Fruit fly (Drosophila melanogaster) Kc167 (cell line): ENCODE data around the gene CG4461.

Experiments
- Myc ChIP-seq: fragments of >200 bp; optimal IDR thresholded peaks from 2 replicates; lab custom pipeline; 2017; ENCODE audit warnings: missing external identifiers
- Sin3A ChIP-seq: fragments of >200 bp; optimal IDR thresholded peaks from 2 replicates; lab custom pipeline; 2018; ENCODE audit warnings: missing external identifiers
- h ChIP-seq: fragments of >200 bp; optimal IDR thresholded peaks from 3 replicates; lab custom pipeline; 2018; ENCODE audit warnings: missing external identifiers
- insv ChIP-seq: fragments of >200 bp; optimal IDR thresholded peaks from 3 replicates; lab custom pipeline; 2018; ENCODE audit warnings: missing external identifiers
- psq ChIP-seq: fragments of >200 bp; optimal IDR thresholded peaks from 2 replicates; lab custom pipeline; 2017; ENCODE audit warnings: missing external identifiers
- ttk ChIP-seq: sonication (Bioruptor generic); optimal IDR thresholded peaks from 2 replicates; lab custom pipeline; 2017; ENCODE audit warnings: missing external identifiers

CG4461 gene

DNA sequence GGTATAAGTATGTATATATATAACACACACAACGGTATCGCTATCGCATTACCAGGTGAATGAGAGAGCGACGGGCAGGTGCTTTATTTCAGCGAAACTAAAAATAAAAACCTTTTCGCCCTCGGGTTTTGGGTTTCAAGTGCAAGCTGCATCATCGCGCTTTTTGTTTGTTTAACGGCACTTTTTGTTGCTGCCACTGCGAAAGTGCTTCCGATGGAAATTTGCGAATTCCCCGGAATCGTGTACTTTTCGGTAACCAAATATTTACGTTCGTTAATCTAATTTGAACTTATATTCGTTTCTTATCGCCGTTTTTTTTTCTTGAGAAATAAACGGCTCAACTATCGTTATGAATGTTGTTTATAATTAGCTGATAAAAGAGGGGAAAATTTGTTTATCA is 20.8 kb downstream of the CG4461 start:
- TF ChIP-seq Myc (lab: Kevin White, UChicago) (no peak), Sin3A (no peak), h (lab: Kevin White, UChicago) (no peak), psq (lab: Kevin White, UChicago) (no peak), ttk (lab: Kevin White, UChicago) (no peak), insv (no peak)

DNA sequence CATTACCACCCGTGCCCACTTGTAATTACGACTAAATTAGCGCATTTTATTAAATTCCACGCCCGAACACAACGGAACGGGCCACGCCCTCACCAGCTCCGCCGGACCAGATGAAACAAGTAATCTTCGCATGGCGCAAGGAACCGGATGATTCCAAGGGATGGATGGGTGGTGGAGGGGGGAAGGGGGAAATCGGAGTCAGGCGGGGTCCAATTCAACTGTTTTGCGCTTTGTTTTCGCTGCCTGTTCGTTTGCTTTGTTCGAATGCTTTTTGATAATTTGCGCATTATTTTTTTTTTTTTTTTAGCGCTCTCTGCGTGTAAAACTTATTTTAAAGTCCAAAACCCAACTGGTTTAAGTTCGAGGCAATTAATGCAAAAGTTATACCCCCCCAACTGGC is 21.5 kb downstream of the CG4461 start:
- no peak for TF ChIP-seq psq (lab: Kevin White, UChicago)
- TF ChIP-seq h (lab: Kevin White, UChicago) = no peak
- TF ChIP-seq insv = no peak
- TF ChIP-seq Myc (lab: Kevin White, UChicago) = no peak
- TF ChIP-seq ttk (lab: Kevin White, UChicago) = no peak
- no peak for TF ChIP-seq Sin3A

DNA sequence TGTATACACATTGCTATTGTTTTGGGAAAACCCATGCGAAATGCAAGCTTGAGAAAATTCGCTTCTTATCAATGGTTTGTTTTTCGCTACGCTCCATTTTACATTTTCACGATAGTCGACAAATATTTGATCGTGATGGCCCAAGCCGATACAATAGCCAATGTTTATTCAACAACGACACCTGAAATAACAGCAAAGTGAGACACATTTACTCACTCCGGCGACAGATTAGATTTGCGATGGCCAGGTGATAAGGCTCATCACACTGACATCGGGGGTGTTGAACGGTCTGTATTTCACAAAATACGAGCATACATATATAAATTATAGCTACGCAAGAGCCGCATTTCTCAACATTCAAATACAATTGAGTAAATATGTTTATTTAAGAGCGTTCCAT is 21.9 kb downstream of the CG4461 start:
- TF ChIP-seq psq (lab: Kevin White, UChicago) (no peak), insv (no peak), Sin3A (no peak), Myc (lab: Kevin White, UChicago) (no peak), h (lab: Kevin White, UChicago) (no peak), ttk (lab: Kevin White, UChicago) (no peak)

DNA sequence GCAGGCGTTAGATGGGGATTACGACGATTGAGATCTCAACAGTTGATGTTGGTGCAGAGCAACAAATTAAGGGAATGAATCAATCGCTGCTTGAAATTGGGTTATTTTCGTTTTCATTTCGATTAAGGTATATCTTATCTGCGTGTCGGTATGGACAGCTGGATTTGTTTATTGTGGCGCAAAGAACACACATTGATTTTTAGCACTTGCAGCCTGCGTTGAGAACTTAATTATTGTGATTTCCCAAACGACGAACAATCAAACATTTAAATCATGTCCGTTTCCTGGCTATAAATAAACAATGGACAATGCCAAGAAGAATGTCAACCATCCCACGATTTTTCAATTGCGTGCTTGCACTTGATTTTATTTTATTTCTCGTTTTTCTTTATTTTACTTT is 22.8 kb downstream of the CG4461 start:
- no peak for TF ChIP-seq ttk (lab: Kevin White, UChicago)
- no peak for TF ChIP-seq insv
- TF ChIP-seq psq (lab: Kevin White, UChicago) = no peak
- no peak for TF ChIP-seq Myc (lab: Kevin White, UChicago)
- TF ChIP-seq Sin3A = no peak
- no peak for TF ChIP-seq h (lab: Kevin White, UChicago)

DNA sequence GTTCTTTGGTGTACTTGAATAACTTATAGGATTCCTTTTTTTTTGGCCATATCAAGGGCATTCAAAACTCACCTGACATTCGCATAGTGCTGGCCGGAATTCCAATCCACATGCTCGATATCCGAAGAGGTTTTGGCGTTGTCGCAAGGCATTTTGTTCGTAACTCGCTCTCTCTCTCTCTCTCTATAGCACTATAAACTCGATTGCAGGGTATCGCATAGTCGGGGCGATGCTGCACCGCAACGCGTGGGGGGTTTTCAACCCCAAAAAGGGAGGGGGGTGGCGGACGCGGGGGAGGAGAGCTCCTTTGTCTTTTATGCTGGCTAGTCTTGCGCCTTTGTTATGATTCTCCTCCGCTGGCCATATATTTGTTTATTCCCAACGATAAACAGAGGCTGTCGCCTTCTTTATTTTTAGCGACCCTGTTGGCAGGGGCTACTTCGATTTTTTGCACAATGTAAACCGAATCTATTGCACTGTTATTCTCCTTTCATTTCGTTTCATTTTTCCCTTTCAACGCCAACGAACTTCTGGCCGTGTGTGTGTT is 23.3 kb downstream of the CG4461 start:
- TF ChIP-seq psq (lab: Kevin White, UChicago) = no peak
- TF ChIP-seq h (lab: Kevin White, UChicago) = no peak
- no peak for TF ChIP-seq insv
- TF ChIP-seq Sin3A = no peak
- no peak for TF ChIP-seq Myc (lab: Kevin White, UChicago)
- no peak for TF ChIP-seq ttk (lab: Kevin White, UChicago)

DNA sequence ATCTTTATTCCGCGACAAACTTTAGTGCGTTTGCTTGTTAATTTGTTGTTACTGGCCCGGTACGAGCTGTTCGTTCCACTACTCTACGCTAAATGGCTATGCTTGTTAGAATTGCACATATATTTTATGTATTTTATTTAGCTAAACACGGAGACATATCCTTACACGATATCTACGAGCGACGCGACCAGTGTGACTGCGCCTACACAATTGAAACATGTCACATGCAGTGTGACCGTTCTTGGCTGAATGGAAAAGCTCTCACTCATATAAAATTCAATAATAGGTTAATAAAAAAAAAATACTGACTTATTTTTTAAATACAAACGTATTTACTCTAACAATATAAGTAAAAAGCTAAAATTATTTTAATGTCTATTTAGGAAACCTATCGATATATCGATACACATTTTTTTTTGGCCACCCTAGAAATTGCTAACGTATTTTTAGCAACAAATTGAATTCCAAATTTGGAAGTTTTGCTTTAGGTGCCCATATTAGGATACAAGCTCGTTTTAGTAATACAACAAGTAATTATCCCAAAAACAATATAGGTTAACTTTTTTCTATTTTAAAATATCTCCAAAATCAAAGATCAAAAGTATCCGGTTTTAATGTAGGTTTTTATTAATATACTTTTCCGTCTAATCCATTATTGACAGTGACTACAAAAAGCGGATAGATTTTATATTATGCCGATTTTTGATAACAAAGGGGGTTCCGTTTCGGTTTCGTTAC is 24.0 kb downstream of the CG4461 start, which contains the start of gene CG4080:
TSS of gene CG4080 (minus strand) at position 215 of the 738 bp plus-strand sequence.
- no peak for TF ChIP-seq h (lab: Kevin White, UChicago)
- no peak for TF ChIP-seq Myc (lab: Kevin White, UChicago)
- TF ChIP-seq ttk (lab: Kevin White, UChicago) = no peak
- no peak for TF ChIP-seq Sin3A
- no peak for TF ChIP-seq insv
- TF ChIP-seq psq (lab: Kevin White, UChicago) = no peak

DNA sequence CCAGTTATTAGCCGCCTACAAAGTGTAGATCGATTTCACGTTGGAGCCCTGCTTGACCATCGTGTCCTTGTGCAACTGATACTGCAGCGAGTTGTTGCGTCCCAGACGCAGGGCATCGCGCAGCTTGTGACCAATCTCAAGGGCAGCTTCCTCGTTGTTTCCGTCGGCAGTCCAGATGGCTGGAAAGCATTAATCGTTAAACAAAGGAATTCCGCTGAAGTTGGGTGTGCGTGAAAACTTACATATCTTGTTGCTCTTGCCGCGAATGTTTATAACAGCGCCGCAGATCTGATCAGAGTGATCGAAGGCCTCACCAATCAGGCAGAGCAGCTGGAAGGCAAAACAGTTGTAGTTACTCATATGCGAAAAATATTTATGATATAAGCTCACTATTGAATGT is 24.6 kb downstream of the CG4461 start:
- TF ChIP-seq insv = no peak
- TF ChIP-seq h (lab: Kevin White, UChicago) = no peak
- no peak for TF ChIP-seq ttk (lab: Kevin White, UChicago)
- no peak for TF ChIP-seq Myc (lab: Kevin White, UChicago)
- TF ChIP-seq psq (lab: Kevin White, UChicago) = no peak
- no peak for TF ChIP-seq Sin3A

DNA sequence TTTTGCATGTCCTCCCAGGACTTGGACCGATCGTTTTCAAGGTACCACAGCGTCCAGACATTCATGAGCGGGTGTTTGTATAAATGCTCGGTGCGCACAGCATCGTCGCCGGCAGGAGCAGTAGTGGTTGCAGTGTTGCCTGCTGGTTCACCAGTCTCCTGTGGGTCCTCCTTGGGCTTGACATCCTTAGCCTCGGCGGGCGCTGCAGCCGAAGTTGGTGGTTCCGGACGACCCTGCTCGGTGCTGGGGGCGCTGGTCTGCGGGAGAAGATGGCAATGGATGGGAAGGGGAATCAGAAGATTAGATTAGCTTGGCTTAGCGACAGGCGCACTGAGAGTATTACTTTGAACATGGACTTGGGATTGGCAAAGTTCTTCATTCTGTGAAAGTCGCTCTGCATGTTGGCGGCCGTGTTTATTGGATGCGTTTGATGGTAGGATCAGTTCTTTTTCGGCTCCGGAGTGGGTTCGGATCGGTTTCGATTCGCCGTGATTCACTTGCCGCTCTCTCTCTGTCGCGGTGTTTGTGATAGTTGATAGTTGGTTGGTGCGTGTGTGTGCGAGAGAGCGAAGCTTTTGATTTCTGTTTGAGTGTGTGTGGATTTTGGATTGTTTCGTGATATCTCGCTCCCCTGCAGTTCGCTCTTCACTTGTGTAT is 25.6 kb downstream of the CG4461 start:
- no peak for TF ChIP-seq Myc (lab: Kevin White, UChicago)
- no peak for TF ChIP-seq psq (lab: Kevin White, UChicago)
- TF ChIP-seq ttk (lab: Kevin White, UChicago) = no peak
- no peak for TF ChIP-seq Sin3A
- TF ChIP-seq insv = no peak
- no peak for TF ChIP-seq h (lab: Kevin White, UChicago)

DNA sequence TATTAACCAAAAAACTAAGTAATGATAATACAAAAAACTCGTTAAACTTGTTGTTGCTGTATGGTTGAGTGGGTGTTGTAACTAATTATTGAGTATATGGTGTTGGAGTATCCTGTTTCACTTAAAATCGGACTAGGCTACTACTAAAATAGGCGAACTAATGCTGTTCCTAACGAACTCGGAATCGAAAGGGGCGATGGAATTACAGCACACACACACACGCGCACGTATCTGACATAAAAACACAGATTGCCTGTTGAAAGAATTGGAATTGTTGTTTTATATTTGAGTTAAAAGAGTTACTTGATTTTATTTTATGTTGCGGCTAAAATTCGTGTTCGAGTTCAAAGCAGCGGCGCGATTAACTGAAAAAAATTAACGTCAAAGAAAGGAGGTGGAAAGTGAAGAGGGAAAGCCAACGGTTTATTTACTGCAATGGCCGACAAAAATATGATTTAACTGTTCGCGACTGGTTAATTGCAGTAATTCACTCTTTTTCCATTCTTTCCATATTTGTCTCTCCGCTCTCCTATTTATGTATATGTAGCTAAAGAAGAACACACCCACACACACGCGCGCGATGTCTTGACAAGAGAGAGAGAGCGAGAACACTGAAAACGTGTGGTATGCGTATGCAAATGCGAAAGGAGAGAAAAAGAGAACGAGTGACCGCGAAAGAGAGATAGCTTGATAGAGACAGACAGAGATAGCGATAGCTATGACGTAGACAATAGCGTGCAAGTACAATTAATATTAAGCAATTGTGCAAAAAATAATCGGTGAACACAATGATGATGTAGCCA is 26.3 kb downstream of the CG4461 start:
- no peak for TF ChIP-seq ttk (lab: Kevin White, UChicago)

DNA sequence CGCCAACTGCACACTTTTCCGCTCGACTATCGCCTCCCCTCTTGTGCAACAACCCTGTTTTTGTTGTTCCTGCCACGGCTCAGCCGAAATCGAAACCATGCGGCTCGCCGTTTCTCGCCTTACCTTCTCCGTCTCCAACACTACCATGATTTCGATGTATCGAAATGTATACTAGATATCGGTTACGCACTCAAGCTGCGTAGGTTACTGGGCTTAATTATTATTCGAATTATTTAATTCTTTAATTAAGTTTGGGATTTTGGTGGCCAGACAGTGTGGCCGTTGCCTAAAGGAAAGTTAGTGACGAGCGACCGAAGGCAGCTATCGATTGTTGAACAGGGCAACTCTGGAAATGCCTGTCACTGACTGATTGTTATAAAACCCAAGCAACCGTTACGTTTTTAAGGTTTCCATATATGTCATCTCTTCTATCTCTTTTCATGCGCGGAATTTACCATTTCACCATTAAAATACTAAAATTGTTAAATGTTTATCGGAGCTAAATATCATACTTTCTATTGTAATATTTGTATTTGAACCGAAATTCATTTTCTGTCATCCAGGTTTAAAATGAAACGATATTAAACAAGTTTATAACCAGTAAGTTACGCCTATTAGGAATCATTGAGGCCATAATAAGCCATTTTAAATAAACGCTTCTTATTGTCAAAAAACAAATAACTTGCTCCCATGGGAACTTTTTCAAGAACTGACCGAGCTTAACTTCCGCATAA is 27.1 kb downstream of the CG4461 start, which contains the start of gene eIF4E1:
TSS of gene eIF4E1 (minus strand) at position 304 of the 734 bp plus-strand sequence.
- no peak for TF ChIP-seq ttk (lab: Kevin White, UChicago)
- TF ChIP-seq Sin3A = no peak
- no peak for TF ChIP-seq h (lab: Kevin White, UChicago)
- TF ChIP-seq insv = no peak
- no peak for TF ChIP-seq Myc (lab: Kevin White, UChicago)
- TF ChIP-seq psq (lab: Kevin White, UChicago) = no peak

DNA sequence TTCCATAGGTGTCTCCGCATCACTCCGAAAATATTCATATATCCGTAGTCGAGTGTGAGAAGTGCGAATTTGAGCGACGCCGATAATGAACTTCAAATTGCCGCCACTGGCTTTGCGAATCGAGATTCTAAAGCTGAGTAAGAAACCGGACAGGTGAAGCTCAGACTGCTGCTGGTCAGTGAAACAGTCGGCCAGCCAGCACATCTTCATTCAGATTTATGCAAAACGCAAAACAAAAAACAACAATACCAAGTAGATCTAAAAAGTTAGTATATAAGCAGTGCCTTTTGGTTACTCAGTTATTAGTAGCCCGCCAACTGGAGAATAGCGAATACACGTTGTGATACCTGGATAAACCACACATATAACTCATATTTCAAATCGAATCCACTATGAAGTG is 29.3 kb downstream of the CG4461 start, which contains the start of gene Cpr67B:
TSS of gene Cpr67B (plus strand) at position 301 of the 400 bp plus-strand sequence.
- TF ChIP-seq Myc (lab: Kevin White, UChicago) (no peak), Sin3A (no peak), psq (lab: Kevin White, UChicago) (no peak), insv (no peak), ttk (lab: Kevin White, UChicago) (no peak), h (lab: Kevin White, UChicago) (no peak)
